Fruit fly (Drosophila melanogaster) whole organism, embryonic: ENCODE results near the gene SoYb.

Experiments used
- ATbp ChIP-seq: fragments of 200-800 bp; sonication (Bioruptor generic); optimal IDR thresholded peaks from 2 replicates; lab custom pipeline; 2017; ENCODE audit warnings: missing biosample characterization, mild to moderate bottlenecking, missing genetic modification characterization, missing genetic modification reagents
- Aef1 ChIP-seq: fragments of 200-800 bp; sonication (Bioruptor generic); IDR thresholded peaks from 3 replicates; pipeline ENCODE4 v1.3.6; 2022; ENCODE audit warnings: missing biosample characterization, missing genetic modification characterization
- Bgb ChIP-seq: fragments of 200-800 bp; sonication (Bioruptor generic); IDR thresholded peaks from 2 replicates; pipeline ENCODE4 v1.3.6; 2022; ENCODE audit warnings: missing biosample characterization, missing genetic modification characterization; ENCODE audit not compliant: partially characterized antibody
- CG10267 ChIP-seq: fragments of 200-800 bp; sonication (Bioruptor generic); optimal IDR thresholded peaks from 2 replicates; lab custom pipeline; 2018; ENCODE audit warnings: missing biosample characterization, mild to moderate bottlenecking, missing genetic modification characterization, moderate library complexity
- CG11247 ChIP-seq: fragments of 200-800 bp; sonication (Bioruptor generic); IDR thresholded peaks from 2 replicates; pipeline ENCODE4 v1.3.6; 2022; ENCODE audit warnings: missing biosample characterization, missing genetic modification characterization
- CG11456 ChIP-seq: fragments of 200-800 bp; sonication (Bioruptor generic); IDR thresholded peaks from 3 replicates; pipeline ENCODE4 v1.3.6; 2022; ENCODE audit warnings: missing biosample characterization, missing genetic modification characterization
- CG12155 ChIP-seq: fragments of 200-800 bp; sonication (Bioruptor generic); optimal IDR thresholded peaks from 3 replicates; lab custom pipeline; 2016; ENCODE audit warnings: missing biosample characterization, missing genetic modification characterization
- CG12299 ChIP-seq: fragments of 200-800 bp; sonication (Bioruptor generic); optimal IDR thresholded peaks from 2 replicates; lab custom pipeline; 2018; ENCODE audit warnings: missing biosample characterization, mild to moderate bottlenecking, missing genetic modification characterization
- CG12659 ChIP-seq: fragments of 200-800 bp; sonication (Bioruptor generic); optimal IDR thresholded peaks from 3 replicates; lab custom pipeline; 2017; ENCODE audit warnings: mild to moderate bottlenecking, missing biosample characterization, missing genetic modification reagents, missing genetic modification characterization
- CG14860 ChIP-seq: fragments of 200-800 bp; sonication (Bioruptor generic); IDR thresholded peaks from 3 replicates; pipeline ENCODE4 v1.3.6; 2022; ENCODE audit warnings: missing biosample characterization, missing genetic modification characterization; ENCODE audit not compliant: partially characterized antibody
- CG15479 ChIP-seq: fragments of 200-800 bp; sonication (Bioruptor generic); optimal IDR thresholded peaks from 3 replicates; lab custom pipeline; 2019; ENCODE audit warnings: missing biosample characterization, mild to moderate bottlenecking, missing genetic modification characterization, moderate library complexity
- CG15514 ChIP-seq: fragments of 200-800 bp; sonication (Bioruptor generic); optimal IDR thresholded peaks from 3 replicates; lab custom pipeline; 2017; ENCODE audit warnings: missing biosample characterization, missing genetic modification characterization, mild to moderate bottlenecking, moderate library complexity, missing genetic modification reagents
- CG15601 ChIP-seq: fragments of 200-800 bp; sonication (Bioruptor generic); optimal IDR thresholded peaks from 3 replicates; lab custom pipeline; 2019; ENCODE audit warnings: missing biosample characterization, mild to moderate bottlenecking, missing genetic modification characterization, moderate library complexity
- CG17802 ChIP-seq: fragments of 200-800 bp; sonication (Bioruptor generic); optimal IDR thresholded peaks from 2 replicates; lab custom pipeline; 2018; ENCODE audit warnings: missing biosample characterization, mild to moderate bottlenecking, missing genetic modification characterization, moderate library complexity
- CG2889 ChIP-seq: fragments of 200-800 bp; sonication (Bioruptor generic); IDR thresholded peaks from 3 replicates; pipeline ENCODE4 v1.3.6; 2022; ENCODE audit warnings: missing biosample characterization, missing genetic modification characterization
- CG30403 ChIP-seq: fragments of 200-800 bp; sonication (Bioruptor generic); optimal IDR thresholded peaks from 3 replicates; lab custom pipeline; 2016; ENCODE audit warnings: missing biosample characterization, missing genetic modification characterization
- CG31224 ChIP-seq: fragments of 200-800 bp; sonication (Bioruptor generic); IDR thresholded peaks from 2 replicates; pipeline ENCODE4 v1.3.6; 2022; ENCODE audit warnings: missing biosample characterization, missing genetic modification characterization
- CG3281 ChIP-seq: fragments of 200-800 bp; sonication (Bioruptor generic); optimal IDR thresholded peaks from 3 replicates; lab custom pipeline; 2017; ENCODE audit warnings: missing biosample characterization, mild to moderate bottlenecking, missing genetic modification characterization
- CG3407 ChIP-seq: fragments of 200-800 bp; sonication (Bioruptor generic); optimal IDR thresholded peaks from 2 replicates; lab custom pipeline; 2018; ENCODE audit warnings: missing biosample characterization, mild to moderate bottlenecking, missing genetic modification characterization
- CG3847 ChIP-seq: fragments of 200-800 bp; sonication (Bioruptor generic); IDR thresholded peaks from 2 replicates; pipeline ENCODE4 v1.3.6; 2022; ENCODE audit warnings: missing biosample characterization, missing genetic modification characterization
- CG42726 ChIP-seq: fragments of 200-800 bp; sonication (Bioruptor generic); IDR thresholded peaks from 2 replicates; pipeline ENCODE4 v1.3.6; 2022; ENCODE audit warnings: missing biosample characterization, missing genetic modification characterization; ENCODE audit not compliant: partially characterized antibody
- CG5245 ChIP-seq: fragments of 200-800 bp; sonication (Bioruptor generic); optimal IDR thresholded peaks from 3 replicates; lab custom pipeline; 2016; ENCODE audit warnings: missing biosample characterization, missing genetic modification characterization
- CG6654 ChIP-seq: fragments of 200-800 bp; sonication (Bioruptor generic); optimal IDR thresholded peaks from 2 replicates; lab custom pipeline; 2017; ENCODE audit warnings: missing biosample characterization, mild to moderate bottlenecking, missing genetic modification characterization
- CG7556 ChIP-seq: fragments of 200-800 bp; sonication (Bioruptor generic); optimal IDR thresholded peaks from 2 replicates; lab custom pipeline; 2017; ENCODE audit warnings: missing biosample characterization, mild to moderate bottlenecking, missing genetic modification characterization
- D19B ChIP-seq: fragments of 200-800 bp; sonication (Bioruptor generic); optimal IDR thresholded peaks from 2 replicates; lab custom pipeline; 2017; ENCODE audit warnings: missing biosample characterization, mild to moderate bottlenecking, missing genetic modification characterization
- Dll ChIP-seq: fragments of 200-800 bp; sonication (Bioruptor generic); IDR thresholded peaks from 4 replicates; pipeline ENCODE4 v1.3.6; 2022; ENCODE audit warnings: missing biosample characterization, missing genetic modification characterization; ENCODE audit not compliant: partially characterized antibody
- GATAe ChIP-seq: fragments of 200-800 bp; sonication (Bioruptor generic); conservative IDR thresholded peaks from 2 replicates; pipeline ENCODE4 v1.3.6; 2022; ENCODE audit warnings: missing biosample characterization, missing genetic modification characterization
- NK7.1 ChIP-seq: fragments of 200-800 bp; sonication (Bioruptor generic); optimal IDR thresholded peaks from 3 replicates; lab custom pipeline; 2016; ENCODE audit warnings: missing biosample characterization, missing genetic modification characterization
- Oli ChIP-seq: fragments of 200-800 bp; sonication (Bioruptor generic); optimal IDR thresholded peaks from 2 replicates; lab custom pipeline; 2018; ENCODE audit warnings: missing biosample characterization, mild to moderate bottlenecking, missing genetic modification characterization, moderate library complexity
- Sry-δ ChIP-seq: fragments of 200-800 bp; sonication (Bioruptor generic); optimal IDR thresholded peaks from 2 replicates; lab custom pipeline; 2016; ENCODE audit warnings: missing biosample characterization, missing genetic modification characterization
- ato ChIP-seq: fragments of 200-800 bp; sonication (Bioruptor generic); IDR thresholded peaks from 2 replicates; pipeline ENCODE4 v1.3.6; 2022; ENCODE audit warnings: missing biosample characterization, missing genetic modification characterization; ENCODE audit not compliant: partially characterized antibody
- cato ChIP-seq: fragments of 200-800 bp; sonication (Bioruptor generic); optimal IDR thresholded peaks from 2 replicates; lab custom pipeline; 2016; ENCODE audit warnings: missing biosample characterization, missing genetic modification characterization, borderline replicate concordance
- chinmo ChIP-seq: fragments of 200-800 bp; sonication (Bioruptor generic); IDR thresholded peaks from 4 replicates; pipeline ENCODE4 v1.3.6; 2022; ENCODE audit warnings: missing biosample characterization, missing genetic modification characterization; ENCODE audit not compliant: partially characterized antibody
- crc ChIP-seq: fragments of 200-800 bp; sonication (Bioruptor generic); optimal IDR thresholded peaks from 2 replicates; lab custom pipeline; 2016; ENCODE audit warnings: missing biosample characterization, missing genetic modification characterization
- disco-r ChIP-seq: fragments of 200-800 bp; sonication (Bioruptor generic); optimal IDR thresholded peaks from 2 replicates; lab custom pipeline; 2016; ENCODE audit warnings: missing biosample characterization, missing genetic modification characterization
- dm ChIP-seq: fragments of 200-800 bp; sonication (Bioruptor generic); optimal IDR thresholded peaks from 3 replicates; lab custom pipeline; 2016; ENCODE audit warnings: missing biosample characterization, missing genetic modification characterization
- ems ChIP-seq: fragments of 200-800 bp; sonication (Bioruptor generic); optimal IDR thresholded peaks from 3 replicates; lab custom pipeline; 2016; ENCODE audit warnings: missing biosample characterization, missing genetic modification characterization
- ftz-f1 ChIP-seq: fragments of 200-800 bp; sonication (Bioruptor generic); optimal IDR thresholded peaks from 2 replicates; lab custom pipeline; 2016; ENCODE audit warnings: missing biosample characterization, missing genetic modification characterization
- grau ChIP-seq: fragments of 200-800 bp; optimal IDR thresholded peaks from 3 replicates; lab custom pipeline; 2019; ENCODE audit warnings: missing biosample characterization, mild to moderate bottlenecking, missing genetic modification characterization, moderate library complexity
- nmo ChIP-seq: fragments of 200-800 bp; sonication (Bioruptor generic); optimal IDR thresholded peaks from 2 replicates; lab custom pipeline; 2018; ENCODE audit warnings: missing biosample characterization, mild to moderate bottlenecking, missing genetic modification characterization, moderate library complexity
- otp ChIP-seq: fragments of 200-800 bp; sonication (Bioruptor generic); IDR thresholded peaks from 3 replicates; pipeline ENCODE4, ENCODE4 v1.3.6; 2022; ENCODE audit warnings: missing biosample characterization, missing genetic modification characterization
- pum ChIP-seq: fragments of 200-800 bp; sonication (Bioruptor generic); optimal IDR thresholded peaks from 2 replicates; lab custom pipeline; 2016; ENCODE audit warnings: missing biosample characterization, missing genetic modification characterization
- sens ChIP-seq: fragments of 200-800 bp; sonication (Bioruptor generic); peaks from one replicate; lab custom pipeline; 2016; ENCODE audit warnings: missing biosample characterization, missing genetic modification characterization
- sens-2 ChIP-seq: fragments of 200-800 bp; sonication (Bioruptor generic); IDR thresholded peaks from 2 replicates; pipeline ENCODE4 v1.3.6; 2022; ENCODE audit warnings: missing biosample characterization, missing genetic modification characterization
- slp2 ChIP-seq: fragments of 200-800 bp; sonication (Bioruptor generic); optimal IDR thresholded peaks from 2 replicates; lab custom pipeline; 2016; ENCODE audit warnings: missing biosample characterization, missing genetic modification characterization
- sna ChIP-seq: fragments of 200-800 bp; sonication (Bioruptor generic); IDR thresholded peaks from 2 replicates; pipeline ENCODE4 v1.3.6; 2022; ENCODE audit warnings: missing biosample characterization, missing genetic modification characterization; ENCODE audit not compliant: partially characterized antibody
- sug ChIP-seq: fragments of 200-800 bp; optimal IDR thresholded peaks from 2 replicates; lab custom pipeline; 2019; ENCODE audit warnings: missing biosample characterization, mild to moderate bottlenecking, missing genetic modification characterization, moderate library complexity
- ttk ChIP-seq: fragments of 200-800 bp; sonication (Bioruptor generic); IDR thresholded peaks from 2 replicates; pipeline ENCODE4 v2.1.2; 2022; ENCODE audit warnings: missing biosample characterization, missing genetic modification characterization

The SoYb gene

dm6 chr2L:10009800-10010658 is 7.5 kb upstream of the SoYb start (continued):
- peak; percentile 95 for TF ChIP-seq CG3281 (GFP tag; lab: Kevin White, UChicago)
- TF ChIP-seq grau (tag; lab: Kevin White, UChicago): peak; percentile 96
- peak; percentile 96 for TF ChIP-seq sens-2
- TF ChIP-seq CG42726 (GFP tag; lab: Robert Waterston, UW): no peak
- no peak for TF ChIP-seq ftz-f1 (GFP tag; lab: Kevin White, UChicago)
- TF ChIP-seq Oli: peak; percentile 95
- TF ChIP-seq ATbp (GFP tag; lab: Kevin White, UChicago): peak; percentile 94
- peak; percentile 98 for TF ChIP-seq crc (GFP tag; lab: Kevin White, UChicago)
- TF ChIP-seq cato (GFP tag; lab: Kevin White, UChicago): peak; percentile 88
- TF ChIP-seq CG17802 (tag; lab: Kevin White, UChicago): peak; percentile 87
- no peak; the same call in 1 of the 2 replicates for TF ChIP-seq Bgb (GFP tag; lab: Robert Waterston, UW)
- peak; percentile 98 for TF ChIP-seq CG3847
- TF ChIP-seq CG7556: peak; percentile 94
- peak; percentile 94 for TF ChIP-seq CG12299 (tag; lab: Kevin White, UChicago)
- TF ChIP-seq CG11456: peak; percentile 99
- TF ChIP-seq sens (GFP tag; lab: Kevin White, UChicago): peak; percentile 99
- TF ChIP-seq ato (GFP tag; lab: Robert Waterston, UW): no peak
- peak; percentile 96 for TF ChIP-seq ems (GFP tag; lab: Kevin White, UChicago)
- TF ChIP-seq sug (tag; lab: Kevin White, UChicago): peak; percentile 94
- TF ChIP-seq CG12659 (GFP tag; lab: Kevin White, UChicago): peak; percentile 97
- peak; percentile 98 for TF ChIP-seq CG30403 (GFP tag; lab: Kevin White, UChicago)
- TF ChIP-seq chinmo (GFP tag; lab: Robert Waterston, UW): peak; percentile 92; the same call in 3 of the 4 replicates
- peak; percentile 88 for TF ChIP-seq CG10267 (tag; lab: Kevin White, UChicago)
- TF ChIP-seq CG11247 (GFP tag; lab: Robert Waterston, UW): peak; percentile 96
- peak; percentile 95 for TF ChIP-seq NK7.1 (GFP tag; lab: Kevin White, UChicago)
- TF ChIP-seq CG3407 (GFP tag; lab: Kevin White, UChicago): peak; percentile 92
- TF ChIP-seq CG6654: peak; percentile 88
- TF ChIP-seq otp: peak; percentile 98
- TF ChIP-seq CG14860 (GFP tag; lab: Robert Waterston, UW): no peak
- TF ChIP-seq CG12155: peak; percentile 97
- peak; percentile 95 for TF ChIP-seq CG5245
- peak; percentile 91 for TF ChIP-seq D19B
- peak; percentile 92 for TF ChIP-seq CG15601
- peak; percentile 93 for TF ChIP-seq CG31224 (GFP tag; lab: Robert Waterston, UW)
- peak; percentile 95 for TF ChIP-seq nmo (GFP tag; lab: Kevin White, UChicago)
- peak; percentile 94 for TF ChIP-seq disco-r (GFP tag; lab: Kevin White, UChicago)
- peak; percentile 97 for TF ChIP-seq dm
- peak; percentile 96 for TF ChIP-seq slp2 (GFP tag; lab: Kevin White, UChicago)
- peak; percentile 97 for TF ChIP-seq pum (GFP tag; lab: Kevin White, UChicago)
- TF ChIP-seq ttk: peak; percentile 96
- TF ChIP-seq CG15479 (GFP tag; lab: Kevin White, UChicago): no peak
- TF ChIP-seq Aef1 (GFP tag; lab: Robert Waterston, UW): peak; percentile 97
- TF ChIP-seq Dll (GFP tag; lab: Robert Waterston, UW): no peak
- peak; percentile 86 for TF ChIP-seq GATAe (GFP tag; lab: Robert Waterston, UW)
- TF ChIP-seq CG15514 (GFP tag; lab: Kevin White, UChicago): peak; percentile 84
- peak; percentile 71 for TF ChIP-seq Sry-δ
- peak; percentile 97 for TF ChIP-seq CG2889 (GFP tag; lab: Robert Waterston, UW)
- TF ChIP-seq sna (GFP tag; lab: Robert Waterston, UW): 0 out of 2 replicates have a peak, but pooled peaks have one; percentile 18
